Worm (Caenorhabditis elegans): Measurements from ENCODE around the gene Y7A5A.1.

ce11 chrX:15768532-15768931 lies 2.8 kb downstream of the Y7A5A.1 start:
- TF ChIP-seq nhr-25 (tag; optimal IDR thresholded peaks at IDR 0.05) (no peak), nhr-11 (tag; optimal IDR thresholded peaks at IDR 0.05) (no peak), snpc-4 (tag; optimal IDR thresholded peaks at IDR 0.05) (no peak), ama-1 (optimal IDR thresholded peaks at IDR 0.05) (no peak), pha-4 (tag; optimal IDR thresholded peaks at IDR 0.05) (no peak), R02D3.7 (tag; optimal IDR thresholded peaks at IDR 0.05) (no peak), nhr-77 (tag; optimal IDR thresholded peaks at IDR 0.05) (no peak), nhr-76 (tag; optimal IDR thresholded peaks at IDR 0.05) (no peak), jun-1 (tag; optimal IDR thresholded peaks at IDR 0.05) (no peak)
